Worm (Caenorhabditis elegans): ENCODE measurements around the gene maa-1.

Gene maa-1

DNA sequence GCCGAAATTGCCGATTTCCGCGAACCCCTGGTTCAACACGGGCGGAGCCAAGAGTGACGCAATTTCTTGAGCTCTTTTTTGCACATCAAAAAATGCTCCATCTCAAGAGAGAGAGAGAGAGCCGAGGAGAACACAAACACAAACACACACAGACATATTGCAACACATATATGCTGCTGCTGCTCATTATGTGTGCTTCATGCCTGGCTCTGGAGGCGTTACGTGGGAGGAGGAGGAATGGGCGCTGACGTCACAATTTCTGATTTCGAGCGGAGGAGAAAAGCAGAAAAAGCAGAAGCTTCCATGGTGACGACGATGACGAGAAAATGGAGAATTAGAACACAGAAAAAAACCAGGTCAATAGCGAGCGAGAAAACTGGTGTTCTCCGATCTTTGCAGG lies 13.7 kb upstream of the maa-1 start:
- TF ChIP-seq ZK546.5 (tag; optimal IDR thresholded peaks at IDR 0.05) (no peak), dmd-4 (tag; optimal IDR thresholded peaks at IDR 0.05) (no peak), ztf-4 (tag; optimal IDR thresholded peaks at IDR 0.05) (no peak), F13H6.1 (tag; optimal IDR thresholded peaks at IDR 0.05) (no peak), Y55F3AM.14 (GFP tag; optimal IDR thresholded peaks at IDR 0.05) (peak; percentile 13), mdl-1 (tag; optimal IDR thresholded peaks at IDR 0.05) (no peak), crh-2 (tag; optimal IDR thresholded peaks at IDR 0.05) (peak; percentile 9), fos-1 (tag; optimal IDR thresholded peaks at IDR 0.05) (no peak), mbf-1 (tag; optimal IDR thresholded peaks at IDR 0.05) (no peak), nhr-129 (tag; optimal IDR thresholded peaks at IDR 0.05) (peak; percentile 30), peb-1 (tag; optimal IDR thresholded peaks at IDR 0.05) (no peak), nhr-25 (tag; optimal IDR thresholded peaks at IDR 0.05) (no peak), ceh-16 (tag; optimal IDR thresholded peaks at IDR 0.05) (no peak), R02D3.7 (tag; optimal IDR thresholded peaks at IDR 0.05) (no peak), snpc-4 (tag; optimal IDR thresholded peaks at IDR 0.05) (no peak), ceh-82 (tag; optimal IDR thresholded peaks at IDR 0.05) (no peak), mab-5 (tag; optimal IDR thresholded peaks at IDR 0.05) (no peak), blmp-1 (tag; optimal IDR thresholded peaks at IDR 0.05; ENCODE audit: insufficient read depth) (no peak), nhr-77 (tag; optimal IDR thresholded peaks at IDR 0.05) (no peak), alr-1 (tag; optimal IDR thresholded peaks at IDR 0.05) (no peak), sma-3 (GFP tag; optimal IDR thresholded peaks at IDR 0.05) (no peak), elt-3 (tag; optimal IDR thresholded peaks at IDR 0.05) (no peak), gmeb-1 (tag; optimal IDR thresholded peaks at IDR 0.05) (no peak), C34F6.9 (tag; optimal IDR thresholded peaks at IDR 0.05) (peak; percentile 36), unc-62 (GFP tag; optimal IDR thresholded peaks at IDR 0.05) (no peak), lsy-2 (tag; optimal IDR thresholded peaks at IDR 0.05) (peak in 1 of 2 experiments; percentile 27), nhr-12 (tag; optimal IDR thresholded peaks at IDR 0.05) (no peak), aly-2 (tag; optimal IDR thresholded peaks at IDR 0.05) (no peak), lin-11 (tag; optimal IDR thresholded peaks at IDR 0.05) (peak; percentile 12), sma-9 (GFP tag; optimal IDR thresholded peaks at IDR 0.05) (no peak), sma-9 (tag; optimal IDR thresholded peaks at IDR 0.05) (no peak)

DNA sequence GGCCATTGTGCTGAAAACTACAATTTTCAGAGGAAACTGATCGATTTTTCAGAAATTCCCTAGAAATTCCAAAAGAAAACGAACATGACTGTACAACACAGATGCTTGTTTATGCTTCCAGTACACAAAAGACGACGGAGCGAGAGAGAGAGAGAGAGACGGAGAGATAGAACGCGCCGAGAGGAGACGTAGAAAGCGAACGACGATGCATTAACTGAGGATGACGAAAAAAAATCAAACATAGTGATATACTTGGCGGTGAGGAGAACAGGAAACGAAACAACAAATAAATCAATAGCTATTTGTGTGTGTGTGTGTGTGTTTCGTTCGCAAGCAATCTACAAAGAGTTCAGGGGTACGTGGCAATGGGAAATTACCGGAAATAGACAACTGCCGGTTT lies 12.5 kb upstream of the maa-1 start:
- TF ChIP-seq aly-2 (tag; optimal IDR thresholded peaks at IDR 0.05), result no peak
- TF ChIP-seq unc-55 (GFP tag; optimal IDR thresholded peaks at IDR 0.05), result peak; percentile 8
- TF ChIP-seq elt-3 (tag; optimal IDR thresholded peaks at IDR 0.05), result no peak
- TF ChIP-seq nhr-129 (tag; optimal IDR thresholded peaks at IDR 0.05), result peak; percentile 28
- no peak for TF ChIP-seq alr-1 (tag; optimal IDR thresholded peaks at IDR 0.05)
- TF ChIP-seq zag-1 (tag; optimal IDR thresholded peaks at IDR 0.05), result no peak
- no peak for TF ChIP-seq sem-4 (tag; optimal IDR thresholded peaks at IDR 0.05)
- TF ChIP-seq nhr-10 (tag; optimal IDR thresholded peaks at IDR 0.05), result no peak
- no peak for TF ChIP-seq egl-27 (tag; optimal IDR thresholded peaks at IDR 0.05)
- no peak for TF ChIP-seq snpc-4 (tag; optimal IDR thresholded peaks at IDR 0.05)
- no peak for TF ChIP-seq ZK546.5 (tag; optimal IDR thresholded peaks at IDR 0.05)
- TF ChIP-seq mdl-1 (tag; optimal IDR thresholded peaks at IDR 0.05), result no peak
- peak; percentile 10 for TF ChIP-seq sma-9 (GFP tag; optimal IDR thresholded peaks at IDR 0.05)
- TF ChIP-seq sma-9 (tag; optimal IDR thresholded peaks at IDR 0.05), result no peak
- no peak for TF ChIP-seq nhr-23 (tag; optimal IDR thresholded peaks at IDR 0.05)
- no peak for TF ChIP-seq mab-5 (tag; optimal IDR thresholded peaks at IDR 0.05)
- no peak for TF ChIP-seq nhr-12 (tag; optimal IDR thresholded peaks at IDR 0.05)
- no peak for TF ChIP-seq Y55F3AM.14 (GFP tag; optimal IDR thresholded peaks at IDR 0.05)
- TF ChIP-seq F13H6.1 (tag; optimal IDR thresholded peaks at IDR 0.05), result no peak
- TF ChIP-seq nhr-11 (tag; optimal IDR thresholded peaks at IDR 0.05), result no peak
- TF ChIP-seq lsy-2 (tag; optimal IDR thresholded peaks at IDR 0.05), result peak in 1 of 2 experiments; percentile 38
- no peak for TF ChIP-seq ztf-4 (tag; optimal IDR thresholded peaks at IDR 0.05)
- TF ChIP-seq fos-1 (tag; optimal IDR thresholded peaks at IDR 0.05), result peak; percentile 48
- no peak for TF ChIP-seq lin-11 (tag; optimal IDR thresholded peaks at IDR 0.05)
- no peak for TF ChIP-seq unc-62 (GFP tag; optimal IDR thresholded peaks at IDR 0.05)
- peak; percentile 66 for TF ChIP-seq skn-1 (tag; optimal IDR thresholded peaks at IDR 0.05)
- no peak for TF ChIP-seq ztf-11 (tag; optimal IDR thresholded peaks at IDR 0.05)
- TF ChIP-seq crh-2 (tag; optimal IDR thresholded peaks at IDR 0.05), result peak; percentile 32
- no peak for TF ChIP-seq ceh-16 (tag; optimal IDR thresholded peaks at IDR 0.05)
- no peak for TF ChIP-seq nhr-77 (tag; optimal IDR thresholded peaks at IDR 0.05)
- TF ChIP-seq ceh-82 (tag; optimal IDR thresholded peaks at IDR 0.05), result no peak
- no peak for TF ChIP-seq elt-1 (tag; optimal IDR thresholded peaks at IDR 0.05)
- no peak for TF ChIP-seq nhr-6 (tag; optimal IDR thresholded peaks at IDR 0.05)
- peak; percentile 18 for TF ChIP-seq blmp-1 (tag; optimal IDR thresholded peaks at IDR 0.05; ENCODE audit: insufficient read depth)
- TF ChIP-seq lin-13 (GFP tag; optimal IDR thresholded peaks at IDR 0.05), result no peak
- TF ChIP-seq lin-39 (tag; optimal IDR thresholded peaks at IDR 0.05), result no peak
- no peak for TF ChIP-seq C34F6.9 (tag; optimal IDR thresholded peaks at IDR 0.05)
- TF ChIP-seq sma-3 (GFP tag; optimal IDR thresholded peaks at IDR 0.05), result no peak
- no peak for TF ChIP-seq nhr-237 (tag; optimal IDR thresholded peaks at IDR 0.05)
- TF ChIP-seq nhr-25 (tag; optimal IDR thresholded peaks at IDR 0.05), result peak; percentile 11
- TF ChIP-seq nhr-21 (tag; optimal IDR thresholded peaks at IDR 0.05), result no peak
- no peak for TF ChIP-seq mbf-1 (tag; optimal IDR thresholded peaks at IDR 0.05)
- no peak for TF ChIP-seq unc-39 (tag; optimal IDR thresholded peaks at IDR 0.05)
- TF ChIP-seq ztf-1 (GFP tag; conservative IDR thresholded peaks at IDR 0.05), result no peak
- TF ChIP-seq ama-1 (optimal IDR thresholded peaks at IDR 0.05), result no peak
- TF ChIP-seq peb-1 (tag; optimal IDR thresholded peaks at IDR 0.05), result no peak
- no peak for TF ChIP-seq R02D3.7 (tag; optimal IDR thresholded peaks at IDR 0.05)
- no peak for TF ChIP-seq gmeb-1 (tag; optimal IDR thresholded peaks at IDR 0.05)
- no peak for TF ChIP-seq dmd-4 (tag; optimal IDR thresholded peaks at IDR 0.05)
